Worm (Caenorhabditis elegans) whole organism, L4/young adult: Measurements from ENCODE around the gene F38G1.3.

Source experiments
- W03F9.2 ChIP-seq: fragments of 150-350 bp; optimal IDR thresholded peaks from 2 replicates; lab custom pipeline; 2014; ENCODE audit warnings: missing biosample characterization, missing genetic modification characterization
- dao-5 ChIP-seq: sonication (generic microtip); optimal IDR thresholded peaks from 2 replicates; lab custom pipeline; 2016; ENCODE audit warnings: missing genotype, missing genetic modification characterization, moderate library complexity, missing compliant biosample characterization
- him-1 ChIP-seq: sonication (generic microtip); optimal IDR thresholded peaks from 2 replicates; lab custom pipeline; 2016; ENCODE audit warnings: missing genotype, missing genetic modification reagents, missing genetic modification characterization, missing compliant biosample characterization

Gene F38G1.3

DNA sequence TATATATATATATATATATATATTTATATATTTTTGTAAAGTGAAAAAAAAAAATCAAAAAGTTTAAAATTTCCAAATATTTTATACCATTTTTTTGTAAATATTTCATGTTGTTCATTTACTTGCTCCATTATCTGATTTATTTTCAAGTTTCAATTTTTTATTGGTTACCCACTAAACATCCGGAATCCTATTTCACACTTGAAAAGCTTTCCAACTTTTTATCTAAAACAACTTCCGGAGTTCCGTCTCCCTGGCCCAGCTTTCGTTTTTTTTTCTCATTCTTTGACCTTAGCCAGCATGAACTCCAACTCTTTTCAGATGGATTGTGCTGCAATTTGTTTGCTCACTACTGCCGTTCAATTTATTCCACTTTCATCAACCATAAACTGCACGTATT is at the start of gene F38G1.3:
TSS of gene F38G1.3 (plus strand) at position 301 of the 400 bp plus-strand sequence.
- no peak for TF ChIP-seq W03F9.2
- TF ChIP-seq him-1 (tag; lab: Kevin White, UChicago) = no peak
- no peak for TF ChIP-seq dao-5 (tag; lab: Kevin White, UChicago)

DNA sequence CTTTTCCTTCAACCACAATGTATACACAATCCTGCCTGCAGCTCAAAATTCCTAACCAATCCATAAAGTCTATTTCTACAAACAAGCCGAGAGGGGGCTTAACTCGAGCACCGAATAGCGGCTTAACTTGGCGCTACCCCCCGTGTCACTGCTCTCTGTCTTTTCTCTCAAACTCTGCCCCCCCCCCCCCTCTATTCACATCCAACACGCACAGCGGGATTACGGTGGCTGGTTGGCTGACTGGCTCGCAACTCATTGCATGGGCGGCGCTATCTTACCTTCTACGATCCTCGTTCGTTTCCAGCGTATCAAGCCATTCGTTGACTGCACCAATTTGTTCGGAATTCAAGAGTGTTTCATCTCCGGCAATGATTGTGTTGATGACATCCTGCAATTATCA is 44.8 kb upstream of the F38G1.3 start:
- TF ChIP-seq W03F9.2 = no peak
- TF ChIP-seq him-1 (tag; lab: Kevin White, UChicago) = no peak
- TF ChIP-seq dao-5 (tag; lab: Kevin White, UChicago) = no peak

DNA sequence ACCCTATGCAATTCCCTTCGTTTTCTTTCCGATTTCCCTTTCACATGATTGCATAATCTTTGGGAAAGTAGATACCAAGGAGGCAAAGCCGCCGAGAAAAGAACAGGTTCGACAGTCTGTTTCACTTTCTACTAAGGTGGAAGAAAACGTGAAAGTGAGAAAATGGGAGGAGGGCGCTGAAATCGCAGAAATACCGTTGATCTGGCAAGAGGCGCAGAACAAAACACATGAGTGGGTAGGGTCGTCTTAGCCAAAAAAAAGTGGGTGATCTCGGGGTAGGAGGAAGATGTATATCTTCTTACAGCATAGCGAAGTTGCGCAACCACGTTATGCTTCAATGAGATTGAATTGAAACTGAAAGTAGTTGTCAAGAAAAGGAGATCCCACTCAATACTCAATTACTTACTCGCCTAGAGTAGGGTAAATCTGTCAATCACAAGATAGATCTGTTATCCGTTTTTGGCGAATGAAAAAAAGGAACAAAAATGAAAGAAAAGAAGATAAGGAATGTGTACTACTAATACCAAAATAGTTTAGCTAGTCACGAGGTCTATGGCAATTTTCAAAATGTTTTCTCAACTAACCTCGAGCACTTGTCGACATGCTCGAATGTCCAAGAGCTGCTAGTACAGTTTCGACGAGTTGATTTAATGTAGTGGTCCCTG is 43.2 kb upstream of the F38G1.3 start:
- TF ChIP-seq dao-5 (tag; lab: Kevin White, UChicago) = no peak
- TF ChIP-seq W03F9.2 = no peak
- TF ChIP-seq him-1 (tag; lab: Kevin White, UChicago) = no peak

DNA sequence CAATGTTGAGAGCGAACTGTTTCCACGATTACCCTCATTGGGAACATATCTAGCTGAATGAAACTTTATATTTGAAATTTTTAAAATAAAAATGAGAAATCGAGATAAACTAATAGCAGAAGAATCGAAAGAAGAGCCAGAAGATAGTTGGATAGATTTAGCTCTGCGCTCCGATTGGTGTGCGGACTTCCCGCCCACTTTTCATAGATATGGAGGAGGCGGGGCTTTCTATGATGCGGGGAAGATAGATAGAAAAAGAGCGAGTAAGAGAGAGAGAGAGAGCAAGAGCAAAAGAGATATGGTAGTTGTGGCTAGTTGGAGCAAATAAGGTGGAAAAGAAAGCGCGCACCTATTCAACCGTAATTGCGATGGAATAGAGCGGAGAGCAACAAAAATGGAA is 42.6 kb upstream of the F38G1.3 start, which contains the start of gene dve-1:
TSS of gene dve-1 (minus strand) at position 66 of the 400 bp plus-strand sequence.
- no peak for TF ChIP-seq him-1 (tag; lab: Kevin White, UChicago)
- no peak for TF ChIP-seq dao-5 (tag; lab: Kevin White, UChicago)
- TF ChIP-seq W03F9.2 = no peak

DNA sequence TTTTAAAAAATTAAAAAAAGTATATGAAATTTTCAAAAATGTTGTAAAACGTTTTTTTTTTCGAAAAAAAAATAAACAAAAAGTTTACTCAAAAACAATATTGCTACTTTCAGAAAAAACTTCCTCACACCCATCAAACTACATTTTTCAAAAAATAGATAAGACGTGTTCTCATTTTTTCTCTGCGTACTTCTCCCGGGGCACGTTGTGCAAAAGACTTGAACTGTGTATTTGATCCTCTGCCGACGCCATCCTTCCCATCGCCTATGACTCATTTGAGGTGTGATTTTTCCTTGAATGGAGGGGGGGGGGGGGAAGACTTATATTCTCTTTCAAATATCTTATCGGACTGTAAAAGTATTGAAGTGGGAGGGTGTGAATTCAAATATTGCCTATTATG is 38.0 kb upstream of the F38G1.3 start:
- TF ChIP-seq dao-5 (tag; lab: Kevin White, UChicago) = no peak
- no peak for TF ChIP-seq him-1 (tag; lab: Kevin White, UChicago)
- no peak for TF ChIP-seq W03F9.2

DNA sequence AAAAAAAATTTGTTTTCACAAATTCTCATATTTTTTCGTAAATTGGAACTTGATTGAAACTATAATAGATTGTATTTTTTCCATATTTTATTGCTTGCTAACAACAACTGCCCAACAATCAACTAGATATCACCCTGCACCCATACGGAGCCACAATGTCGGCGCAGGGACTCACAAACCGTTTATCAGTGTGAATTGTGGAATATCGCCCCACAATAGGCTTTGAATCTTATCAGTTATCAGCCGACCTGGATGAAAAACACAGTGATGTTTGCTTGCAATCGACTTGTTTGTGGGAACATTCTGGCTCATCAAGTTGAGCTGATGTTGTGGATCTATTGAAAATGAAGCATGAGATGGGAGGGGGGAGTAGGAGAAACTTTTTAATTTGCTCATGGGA is 37.3 kb upstream of the F38G1.3 start:
- TF ChIP-seq dao-5 (tag; lab: Kevin White, UChicago) (no peak), W03F9.2 (no peak), him-1 (tag; lab: Kevin White, UChicago) (no peak)

DNA sequence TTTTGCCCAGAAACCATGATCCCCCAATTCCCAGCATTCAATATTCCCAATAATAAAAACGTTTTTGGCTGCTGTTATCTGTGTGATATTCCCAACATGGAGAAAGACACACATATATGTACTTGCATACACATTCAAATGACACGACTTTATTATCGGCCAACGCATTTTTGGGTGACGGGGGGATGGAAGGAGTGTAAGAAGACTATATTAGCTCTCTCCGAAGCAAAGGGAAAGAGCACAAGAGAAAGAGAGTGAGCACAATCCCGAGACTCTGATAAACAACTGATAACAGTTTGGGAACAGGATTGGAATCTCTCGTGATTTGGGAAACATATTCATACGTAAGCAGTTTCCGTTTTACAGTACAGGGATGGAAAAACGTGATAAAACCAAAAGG is 35.9 kb upstream of the F38G1.3 start:
- no peak for TF ChIP-seq him-1 (tag; lab: Kevin White, UChicago)
- no peak for TF ChIP-seq W03F9.2
- TF ChIP-seq dao-5 (tag; lab: Kevin White, UChicago) = no peak

DNA sequence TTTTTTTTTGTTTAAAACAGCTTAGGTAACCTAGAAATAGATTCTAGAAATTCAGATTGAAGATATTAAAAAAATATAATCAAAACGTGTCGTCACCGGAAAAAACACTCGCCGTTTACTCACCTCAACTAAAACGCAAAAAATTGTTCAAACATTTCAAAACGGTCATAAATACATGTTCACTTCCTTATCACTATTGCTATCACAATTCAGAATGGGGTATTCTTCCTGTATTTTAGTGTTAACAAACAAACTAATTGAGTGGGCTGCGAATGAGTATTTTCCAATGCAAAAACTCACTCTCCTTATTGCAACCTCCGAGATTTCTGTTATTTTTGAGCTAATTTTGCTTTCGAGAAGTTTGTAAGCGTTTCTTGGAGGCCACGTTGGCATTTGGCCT is 26.5 kb upstream of the F38G1.3 start, which contains the start of gene F52D1.2:
TSS of gene F52D1.2 (minus strand) at position 393 of the 400 bp plus-strand sequence.
- TF ChIP-seq dao-5 (tag; lab: Kevin White, UChicago) = no peak
- TF ChIP-seq W03F9.2 = no peak
- no peak for TF ChIP-seq him-1 (tag; lab: Kevin White, UChicago)

DNA sequence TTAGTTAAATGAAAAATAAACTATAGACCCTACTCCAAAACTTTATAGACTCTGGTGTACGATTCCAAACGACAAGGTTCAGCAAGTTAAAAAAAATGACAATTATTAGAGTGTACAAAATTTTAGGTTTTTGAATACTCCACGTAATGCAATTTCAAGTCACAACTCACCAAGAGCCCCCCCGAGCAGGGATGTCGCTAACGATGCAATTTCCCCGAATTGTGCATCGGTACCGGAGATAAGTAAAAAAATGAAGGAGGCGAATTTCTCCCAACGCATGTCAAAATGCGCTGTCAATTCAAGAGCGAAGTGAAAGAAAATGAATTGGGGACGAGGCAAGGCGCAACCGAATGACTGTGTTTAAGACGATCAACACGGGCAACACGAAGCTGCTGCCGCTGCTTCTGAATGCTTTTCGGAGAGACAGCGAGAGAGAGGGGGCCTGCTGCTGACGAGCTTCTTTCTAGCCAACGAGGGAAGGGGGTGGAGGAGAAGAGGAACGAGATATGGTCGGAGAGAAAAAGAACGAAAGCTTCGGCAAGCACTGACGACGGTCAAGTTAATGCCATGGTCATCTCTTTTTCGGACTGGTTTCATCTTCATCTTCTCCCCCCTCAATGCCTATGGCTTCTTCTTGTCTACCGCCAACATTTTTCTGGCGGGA is 19.1 kb upstream of the F38G1.3 start, which contains the start of gene abu-12:
TSS of gene abu-12 (minus strand) at position 472 of the 664 bp plus-strand sequence.
- TF ChIP-seq him-1 (tag; lab: Kevin White, UChicago) (no peak), W03F9.2 (no peak), dao-5 (tag; lab: Kevin White, UChicago) (no peak)

DNA sequence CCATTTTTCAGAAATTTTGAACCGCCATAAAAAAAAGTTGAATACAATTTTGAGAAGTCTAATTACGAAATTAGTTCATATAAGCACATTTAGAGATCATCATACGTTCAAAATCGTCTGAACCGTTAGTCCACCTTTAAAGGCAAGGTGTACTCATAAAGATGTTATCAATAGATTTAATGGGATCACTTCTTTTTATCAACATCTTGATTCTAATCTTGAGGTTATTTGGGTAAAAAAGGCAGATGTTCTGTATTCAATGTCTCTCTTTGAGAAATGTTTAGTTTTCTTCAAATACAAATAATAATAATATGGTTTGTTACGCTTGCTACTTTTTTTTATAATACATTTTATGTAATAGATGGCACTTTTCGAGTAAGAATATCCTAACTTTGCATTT is 17.0 kb upstream of the F38G1.3 start:
- TF ChIP-seq dao-5 (tag; lab: Kevin White, UChicago) = no peak
- no peak for TF ChIP-seq W03F9.2

DNA sequence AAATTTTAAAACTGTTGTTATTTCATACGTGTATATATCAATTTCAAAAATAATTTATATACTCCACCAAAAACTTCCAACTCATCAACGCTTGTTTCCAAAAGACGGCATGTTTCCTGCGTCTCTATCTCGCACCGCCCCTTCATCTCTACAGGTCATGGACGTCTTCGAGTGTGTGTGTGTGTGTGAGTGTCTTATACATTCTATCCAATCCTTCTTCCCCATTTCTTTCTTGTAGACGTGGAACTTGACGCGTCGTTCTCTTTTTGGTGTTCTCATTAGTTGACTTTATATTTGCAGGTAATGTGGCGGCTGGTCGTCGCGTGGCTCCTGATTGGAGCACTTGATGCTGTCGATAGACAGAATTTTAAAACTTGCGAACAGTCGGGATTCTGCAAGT is 16.0 kb upstream of the F38G1.3 start, which contains the start of gene aagr-4:
TSS of gene aagr-4 (plus strand) at position 301 of the 400 bp plus-strand sequence.
- TF ChIP-seq him-1 (tag; lab: Kevin White, UChicago) (no peak), W03F9.2 (no peak), dao-5 (tag; lab: Kevin White, UChicago) (no peak)

DNA sequence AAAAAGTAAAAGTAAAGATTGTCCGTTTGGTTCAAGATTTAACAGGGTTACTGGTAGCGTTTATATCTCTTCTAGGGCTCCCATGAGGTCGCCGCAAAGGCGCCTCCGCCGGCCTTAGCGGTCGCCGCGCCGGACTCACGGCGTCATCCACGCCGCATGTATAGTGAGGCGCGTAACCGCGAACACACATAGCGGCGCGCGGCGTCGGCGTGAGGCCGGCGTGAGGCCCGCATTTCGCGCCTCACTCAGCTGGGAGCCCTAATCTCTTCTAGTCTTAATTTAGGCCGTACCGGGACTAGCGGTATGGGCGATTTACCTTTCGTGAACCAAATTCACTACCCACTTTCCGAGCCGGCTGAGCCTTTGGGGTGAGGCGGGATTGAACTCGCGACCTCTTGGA is 14.7 kb upstream of the F38G1.3 start:
- TF ChIP-seq dao-5 (tag; lab: Kevin White, UChicago) (no peak), him-1 (tag; lab: Kevin White, UChicago) (no peak), W03F9.2 (no peak)

DNA sequence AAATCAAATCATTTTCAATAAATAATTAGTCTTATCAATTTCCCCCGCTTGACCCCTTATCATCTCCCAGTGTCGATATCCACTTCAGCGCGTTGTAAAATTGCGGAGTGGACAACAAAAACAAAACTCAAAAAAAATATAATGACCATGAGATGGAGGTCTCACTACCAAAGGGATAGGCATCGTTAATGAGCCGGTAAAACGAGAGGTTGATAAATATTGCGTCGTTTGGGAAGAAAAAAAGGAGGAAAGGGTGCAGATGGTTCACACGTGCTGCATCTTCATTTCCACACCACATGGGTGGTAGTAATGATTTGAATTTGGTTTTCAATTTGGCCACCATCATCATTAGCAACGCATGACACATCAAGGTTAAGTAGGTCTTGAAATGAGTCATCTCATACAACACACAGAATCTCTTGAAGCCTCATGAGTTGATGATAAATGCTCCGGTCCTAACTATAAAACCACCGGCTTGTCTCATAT is 9.0 kb upstream of the F38G1.3 start:
- TF ChIP-seq him-1 (tag; lab: Kevin White, UChicago) (no peak), dao-5 (tag; lab: Kevin White, UChicago) (no peak), W03F9.2 (no peak)

DNA sequence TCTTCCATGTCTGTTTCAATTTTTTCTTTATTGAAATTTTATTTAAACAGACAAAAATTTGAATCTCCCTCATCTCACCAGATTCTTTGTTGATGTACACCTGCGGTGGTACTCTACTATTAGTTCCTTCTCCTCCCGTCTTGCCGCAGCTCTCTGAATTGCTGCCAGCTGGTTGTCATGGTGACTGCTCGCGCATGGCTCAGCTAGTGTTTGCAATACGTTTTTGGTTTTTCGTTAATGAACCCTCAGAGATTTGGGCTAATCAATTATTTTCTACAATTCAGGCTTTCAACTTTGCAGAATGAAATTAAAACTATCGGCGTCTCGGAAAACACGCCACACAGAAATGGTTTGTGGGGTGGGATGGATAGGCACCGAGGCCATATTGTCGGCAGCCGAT is 4.8 kb downstream of the F38G1.3 start, which contains the start of gene che-2:
TSS of gene che-2 (plus strand) at position 301 of the 400 bp plus-strand sequence.
- TF ChIP-seq dao-5 (tag; lab: Kevin White, UChicago) = no peak
- no peak for TF ChIP-seq W03F9.2
- TF ChIP-seq him-1 (tag; lab: Kevin White, UChicago) = no peak
